Worm (Caenorhabditis elegans) whole organism, midembryonic: ENCODE results near the gene C08F1.12.
"Not testable (repeated sequence)": the region's sequence is repeated elsewhere in the genome, so short reads cannot be mapped to it uniquely, and the experiment has no call there.

Experiments used
- T22C8.4 ChIP-seq: fragments of 200-800 bp; sonication (Bioruptor generic); IDR thresholded peaks from 2 replicates; pipeline ENCODE4 v1.3.6; 2022; ENCODE audit warnings: missing genetic modification characterization, missing compliant biosample characterization
- cog-1 ChIP-seq: sonication (generic microtip); optimal IDR thresholded peaks from 2 replicates; lab custom pipeline; 2016; ENCODE audit warnings: missing genetic modification characterization, missing compliant biosample characterization
- flt-1 ChIP-seq: fragments of 200-800 bp; sonication (Bioruptor generic); IDR thresholded peaks from 2 replicates; pipeline ENCODE4 v1.3.6; 2022; ENCODE audit warnings: missing genetic modification characterization, missing compliant biosample characterization
- klf-2 ChIP-seq: fragments of 200-800 bp; sonication (Bioruptor generic); conservative IDR thresholded peaks from 2 replicates; pipeline ENCODE4 v1.3.6; 2022; ENCODE audit warnings: missing genetic modification reagents, missing genetic modification characterization, missing compliant biosample characterization
- med-1 ChIP-seq: sonication (generic microtip); optimal IDR thresholded peaks from 2 replicates; lab custom pipeline; 2017; ENCODE audit warnings: missing genetic modification characterization, mild to moderate bottlenecking, missing compliant biosample characterization, antibody characterized with exemption, missing genetic modification reagents; ENCODE audit not compliant: insufficient read depth
- ref-1 ChIP-seq: fragments of 200-800 bp; sonication (Bioruptor generic); conservative IDR thresholded peaks from 2 replicates; pipeline ENCODE4 v1.3.6; 2022; ENCODE audit warnings: missing genetic modification reagents, missing genetic modification characterization, missing compliant biosample characterization
- tab-1 ChIP-seq: fragments of 200-800 bp; sonication (Bioruptor generic); IDR thresholded peaks from 2 replicates; pipeline ENCODE4 v1.3.6; 2022; ENCODE audit warnings: missing genetic modification characterization, missing compliant biosample characterization
- ztf-23 ChIP-seq: fragments of 200-800 bp; sonication (Bioruptor generic); IDR thresholded peaks from 2 replicates; pipeline ENCODE4 v1.3.6; 2022; ENCODE audit warnings: missing genetic modification reagents, missing genetic modification characterization, missing compliant biosample characterization
- ztf-29 ChIP-seq: fragments of 200-800 bp; sonication (Bioruptor generic); IDR thresholded peaks from 2 replicates; pipeline ENCODE4 v1.3.6; 2022; ENCODE audit warnings: missing genetic modification reagents, missing genetic modification characterization, missing compliant biosample characterization

Gene C08F1.12

ce11 chrII:1806358-1806757, at the start of gene C08F1.12:
Gene C08F1.12, minus strand, starts transcription at chrII:1806458.
- TF ChIP-seq tab-1 (GFP tag; lab: Robert Waterston, UW) (no peak), cog-1 (no peak), ztf-29 (GFP tag; lab: Robert Waterston, UW) (no peak), med-1 (no peak), T22C8.4 (GFP tag; lab: Robert Waterston, UW) (no peak), ref-1 (no peak), ztf-23 (GFP tag; lab: Robert Waterston, UW) (no peak), flt-1 (GFP tag; lab: Robert Waterston, UW) (no peak), klf-2 (GFP tag; lab: Robert Waterston, UW) (no peak)

ce11 chrII:1854094-1854493, 47.8 kb upstream of the C08F1.12 start, which contains the start of gene fbxb-95:
Gene fbxb-95, plus strand, starts transcription at chrII:1854394.
- TF ChIP-seq T22C8.4 (GFP tag; lab: Robert Waterston, UW); cog-1; klf-2 (GFP tag; lab: Robert Waterston, UW): not testable (repeated sequence)

ce11 chrII:1852503-1852902, 46.2 kb upstream of the C08F1.12 start, which contains the start of gene C52E2.2:
Gene C52E2.2, plus strand, starts transcription at chrII:1852803.
- TF ChIP-seq tab-1 (GFP tag; lab: Robert Waterston, UW): no peak
- no peak for TF ChIP-seq T22C8.4 (GFP tag; lab: Robert Waterston, UW)
- TF ChIP-seq ztf-29 (GFP tag; lab: Robert Waterston, UW): no peak
- TF ChIP-seq ref-1: no peak
- TF ChIP-seq flt-1 (GFP tag; lab: Robert Waterston, UW): no peak
- no peak for TF ChIP-seq klf-2 (GFP tag; lab: Robert Waterston, UW)

ce11 chrII:1851716-1852115, 45.5 kb upstream of the C08F1.12 start:
- TF ChIP-seq ztf-23 (GFP tag; lab: Robert Waterston, UW) (no peak), flt-1 (GFP tag; lab: Robert Waterston, UW) (no peak), ztf-29 (GFP tag; lab: Robert Waterston, UW) (no peak), cog-1 (no peak), T22C8.4 (GFP tag; lab: Robert Waterston, UW) (no peak), ref-1 (no peak), klf-2 (GFP tag; lab: Robert Waterston, UW) (no peak), tab-1 (GFP tag; lab: Robert Waterston, UW) (no peak), med-1 (no peak)

ce11 chrII:1850840-1851294, 44.6 kb upstream of the C08F1.12 start, which contains the start of gene C52E2.3:
Gene C52E2.3, plus strand, starts transcription at chrII:1851244.
- no peak for TF ChIP-seq flt-1 (GFP tag; lab: Robert Waterston, UW)
- no peak for TF ChIP-seq T22C8.4 (GFP tag; lab: Robert Waterston, UW)
- TF ChIP-seq ztf-23 (GFP tag; lab: Robert Waterston, UW): no peak
- TF ChIP-seq cog-1: no peak
- TF ChIP-seq med-1: no peak
- no peak for TF ChIP-seq klf-2 (GFP tag; lab: Robert Waterston, UW)
- TF ChIP-seq ref-1: no peak
- TF ChIP-seq ztf-29 (GFP tag; lab: Robert Waterston, UW): no peak
- TF ChIP-seq tab-1 (GFP tag; lab: Robert Waterston, UW): no peak

DNA sequence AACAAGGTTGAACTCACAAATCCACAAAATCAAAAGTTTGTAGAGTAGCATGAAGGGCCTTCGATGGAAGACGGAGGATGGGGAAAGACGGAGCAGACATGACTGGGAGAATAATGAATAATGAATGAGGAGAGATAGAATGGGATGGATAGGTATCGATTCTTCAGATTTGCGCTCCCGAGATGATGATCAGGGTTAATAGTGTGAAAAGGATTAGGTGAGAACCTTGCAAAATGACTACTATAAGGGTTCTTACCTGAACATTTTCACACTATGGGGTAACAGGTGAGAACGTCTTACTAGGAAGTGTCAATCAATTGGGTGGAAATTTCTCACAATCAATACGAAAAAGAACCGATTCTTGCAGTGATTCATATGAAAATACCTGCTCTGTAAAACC, 44.0 kb upstream of the C08F1.12 start, which contains the start of gene fbxb-96:
Gene fbxb-96 (minus strand): TSS at position 101 of the 400 bp plus-strand sequence.
- TF ChIP-seq med-1: no peak
- TF ChIP-seq tab-1 (GFP tag; lab: Robert Waterston, UW): no peak
- TF ChIP-seq flt-1 (GFP tag; lab: Robert Waterston, UW): no peak
- TF ChIP-seq ztf-23 (GFP tag; lab: Robert Waterston, UW): no peak

ce11 chrII:1848109-1848508, 41.9 kb upstream of the C08F1.12 start, which contains the start of gene fbxb-97:
Gene fbxb-97, minus strand, starts transcription at chrII:1848161.
- no peak for TF ChIP-seq med-1
- no peak for TF ChIP-seq ztf-23 (GFP tag; lab: Robert Waterston, UW)
- TF ChIP-seq ref-1: no peak
- TF ChIP-seq ztf-29 (GFP tag; lab: Robert Waterston, UW): no peak
- TF ChIP-seq flt-1 (GFP tag; lab: Robert Waterston, UW): no peak

DNA sequence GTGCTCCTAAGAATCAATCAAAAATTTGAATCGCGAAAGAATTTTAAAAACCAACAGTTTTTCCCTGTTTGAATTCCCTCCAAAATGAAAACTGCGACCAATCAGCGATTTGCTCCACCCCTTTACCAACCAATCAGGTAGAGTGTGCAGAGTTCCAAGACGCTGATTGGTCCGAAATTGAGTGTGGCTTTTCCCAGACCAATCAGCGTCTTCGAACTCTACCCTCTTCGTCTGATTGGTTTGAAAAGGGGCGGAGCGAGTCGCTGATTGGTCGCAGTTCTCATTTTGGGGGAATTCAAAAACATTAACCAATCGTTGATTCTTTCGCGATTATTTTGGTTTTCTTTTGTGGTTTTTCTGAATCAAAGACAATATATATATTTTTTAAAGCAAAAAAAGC, 38.3 kb upstream of the C08F1.12 start:
- no peak for TF ChIP-seq ref-1
- no peak for TF ChIP-seq ztf-29 (GFP tag; lab: Robert Waterston, UW)
- TF ChIP-seq flt-1 (GFP tag; lab: Robert Waterston, UW): no peak
- TF ChIP-seq tab-1 (GFP tag; lab: Robert Waterston, UW): no peak
- no peak for TF ChIP-seq med-1
- TF ChIP-seq klf-2 (GFP tag; lab: Robert Waterston, UW): no peak
- no peak for TF ChIP-seq ztf-23 (GFP tag; lab: Robert Waterston, UW)
- no peak for TF ChIP-seq T22C8.4 (GFP tag; lab: Robert Waterston, UW)

- TF ChIP-seq med-1 (no peak), ztf-23 (GFP tag; lab: Robert Waterston, UW) (no peak), T22C8.4 (GFP tag; lab: Robert Waterston, UW) (no peak), tab-1 (GFP tag; lab: Robert Waterston, UW) (no peak), ztf-29 (GFP tag; lab: Robert Waterston, UW) (no peak), cog-1 (no peak), ref-1 (no peak), klf-2 (GFP tag; lab: Robert Waterston, UW) (no peak), flt-1 (GFP tag; lab: Robert Waterston, UW) (no peak)
These were observed 36.6 kb upstream of the C08F1.12 start, which contains the start of the genes C52E2.5 and C52E2.4 for ce11 chrII:1842894-1843293. Gene C52E2.5, minus strand, starts transcription at chrII:1842936. Gene C52E2.4, plus strand, starts transcription at chrII:1843145.

ce11 chrII:1836204-1836603, 29.9 kb upstream of the C08F1.12 start, which contains the start of gene T08E11.1:
Gene T08E11.1, plus strand, starts transcription at chrII:1836504.
- TF ChIP-seq T22C8.4 (GFP tag; lab: Robert Waterston, UW) (no peak), ref-1 (no peak), med-1 (no peak), cog-1 (no peak), ztf-29 (GFP tag; lab: Robert Waterston, UW) (no peak), klf-2 (GFP tag; lab: Robert Waterston, UW) (no peak), flt-1 (GFP tag; lab: Robert Waterston, UW) (no peak), ztf-23 (GFP tag; lab: Robert Waterston, UW) (no peak), tab-1 (GFP tag; lab: Robert Waterston, UW) (no peak)
